Worm (Caenorhabditis elegans): ENCODE measurements around the gene R102.1.

- TF ChIP-seq nhr-77 (tag; optimal IDR thresholded peaks at IDR 0.05), result no peak
- no peak for TF ChIP-seq fkh-10 (GFP tag; optimal IDR thresholded peaks at IDR 0.05)
- no peak for TF ChIP-seq mes-2 (tag; optimal IDR thresholded peaks at IDR 0.05; ENCODE audit: poor library complexity, severe bottlenecking)
- TF ChIP-seq dmd-6 (GFP tag; IDR thresholded peaks at IDR 0.05), result no peak
Observed at ce11 chrIV:10668561-10668960, 17.3 kb upstream of the R102.1 start.

All from whole organism, L4 larva.